Worm (Caenorhabditis elegans) whole organism, L4 larva: ENCODE measurements around the gene Y22D7AL.1.
A peak's percentile ranks its signal among the peaks of the same experiment; 100 is the strongest.

Experiments
- F26F4.8 ChIP-seq: fragments of 200-800 bp; sonication (Bioruptor generic); conservative IDR thresholded peaks from 2 replicates; pipeline ENCODE4 v1.3.6; 2022; ENCODE audit warnings: missing genetic modification characterization, missing compliant biosample characterization
- F37D6.2 ChIP-seq: sonication (generic microtip); optimal IDR thresholded peaks from 2 replicates; lab custom pipeline; 2016; ENCODE audit warnings: mild to moderate bottlenecking, missing genetic modification characterization, missing compliant biosample characterization
- F44E2.7 ChIP-seq: fragments of 200-800 bp; sonication (Bioruptor generic); IDR thresholded peaks from 2 replicates; pipeline ENCODE4 v2.1.2; 2022; ENCODE audit warnings: missing genetic modification characterization, missing compliant biosample characterization
- T20F7.1 ChIP-seq: fragments of 200-800 bp; sonication (Bioruptor generic); optimal IDR thresholded peaks from 2 replicates; lab custom pipeline; 2018; ENCODE audit warnings: mild to moderate bottlenecking, missing genetic modification characterization, missing compliant biosample characterization
- Y48G9A.11 ChIP-seq: fragments of 200-800 bp; sonication (Bioruptor generic); IDR thresholded peaks from 2 replicates; pipeline ENCODE4 v1.3.6; 2022; ENCODE audit warnings: missing genetic modification reagents, missing genetic modification characterization, missing compliant biosample characterization
- ceh-20 ChIP-seq: fragments of 200-800 bp; sonication (Bioruptor generic); IDR thresholded peaks from 2 replicates; pipeline ENCODE4 v1.3.6; 2022; ENCODE audit warnings: missing genetic modification reagents, missing genetic modification characterization, missing compliant biosample characterization
- ceh-28 ChIP-seq: fragments of 150-350 bp; optimal IDR thresholded peaks from 2 replicates; lab custom pipeline; 2014; ENCODE audit warnings: missing biosample characterization, missing genetic modification reagents, missing genetic modification characterization
- ceh-44 ChIP-seq: fragments of 200-800 bp; sonication (Bioruptor generic); IDR thresholded peaks from 2 replicates; pipeline ENCODE4 v1.3.6; 2022; ENCODE audit warnings: missing genetic modification reagents, missing genetic modification characterization, missing compliant biosample characterization
- ctbp-1 ChIP-seq: fragments of 200-800 bp; sonication (Bioruptor generic); IDR thresholded peaks from 2 replicates; pipeline ENCODE4 v1.3.6; 2022; ENCODE audit warnings: missing genetic modification reagents, missing genetic modification characterization, missing compliant biosample characterization
- daf-12 ChIP-seq: fragments of 150-350 bp; optimal IDR thresholded peaks from 2 replicates; lab custom pipeline; 2014; ENCODE audit warnings: missing biosample characterization, missing genetic modification reagents, missing genetic modification characterization
- daf-19 ChIP-seq: fragments of 200-800 bp; sonication (Bioruptor generic); conservative IDR thresholded peaks from 2 replicates; pipeline ENCODE4 v1.3.6; 2022; ENCODE audit warnings: missing genetic modification characterization, missing compliant biosample characterization
- daf-8 ChIP-seq: fragments of 200-800 bp; sonication (Bioruptor generic); IDR thresholded peaks from 2 replicates; pipeline ENCODE4 v1.3.6; 2022; ENCODE audit warnings: missing genetic modification characterization, missing compliant biosample characterization
- dmd-6 ChIP-seq: fragments of 200-800 bp; sonication (Bioruptor generic); IDR thresholded peaks from 2 replicates; pipeline ENCODE4 v1.3.6; 2022; ENCODE audit warnings: missing genetic modification reagents, missing genetic modification characterization, missing compliant biosample characterization
- dmd-9 ChIP-seq: fragments of 200-800 bp; sonication (Bioruptor generic); IDR thresholded peaks from 2 replicates; pipeline ENCODE4 v1.3.6; 2022; ENCODE audit warnings: missing genetic modification reagents, missing genetic modification characterization, missing compliant biosample characterization
- dpl-1 ChIP-seq: fragments of 150-350 bp; optimal IDR thresholded peaks from 2 replicates; lab custom pipeline; 2014; ENCODE audit warnings: missing biosample characterization, missing genetic modification reagents, missing genetic modification characterization
- duxl-1 ChIP-seq: sonication (generic microtip); optimal IDR thresholded peaks from 2 replicates; lab custom pipeline; 2016; ENCODE audit warnings: mild to moderate bottlenecking, missing genetic modification characterization, moderate library complexity, missing compliant biosample characterization; ENCODE audit not compliant: poor library complexity
- dve-1 ChIP-seq: sonication (generic microtip); optimal IDR thresholded peaks from 2 replicates; lab custom pipeline; 2017; ENCODE audit warnings: antibody characterized with exemption, mild to moderate bottlenecking, missing genetic modification characterization, missing compliant biosample characterization; ENCODE audit not compliant: insufficient read depth
- egl-27 ChIP-seq: sonication (generic microtip); optimal IDR thresholded peaks from 3 replicates; lab custom pipeline; 2017; ENCODE audit warnings: missing biosample characterization, missing genetic modification reagents, missing genetic modification characterization
- fos-1 ChIP-seq: fragments of 150-350 bp; optimal IDR thresholded peaks from 2 replicates; lab custom pipeline; 2014; ENCODE audit warnings: missing biosample characterization, missing genetic modification characterization
- gei-8 ChIP-seq: fragments of 200-800 bp; sonication (Bioruptor generic); optimal IDR thresholded peaks from 2 replicates; lab custom pipeline; 2018; ENCODE audit warnings: mild to moderate bottlenecking, missing genetic modification characterization, missing compliant biosample characterization
- hlh-11 ChIP-seq: fragments of 200-800 bp; sonication (Bioruptor generic); optimal IDR thresholded peaks from 2 replicates; lab custom pipeline; 2018; ENCODE audit warnings: mild to moderate bottlenecking, missing genetic modification characterization, missing compliant biosample characterization
- hlh-30 ChIP-seq: sonication (generic microtip); optimal IDR thresholded peaks from 2 replicates; lab custom pipeline; 2017; ENCODE audit warnings: antibody characterized with exemption, mild to moderate bottlenecking, missing genetic modification characterization, missing compliant biosample characterization; ENCODE audit not compliant: insufficient read depth
- jun-1 ChIP-seq: fragments of 150-350 bp; optimal IDR thresholded peaks from 2 replicates; lab custom pipeline; 2014; ENCODE audit warnings: missing biosample characterization, missing genetic modification reagents, missing genetic modification characterization
- madf-5 ChIP-seq, 2 experiments: fragments of 200-800 bp; sonication (Bioruptor generic); IDR thresholded peaks; 2 replicates each; pipeline ENCODE4 v1.3.6; 2022; ENCODE audit warnings: missing compliant biosample characterization in 2 of 2, missing genetic modification characterization in 2 of 2
- mdl-1 ChIP-seq, 2 experiments: fragments of 150-350 bp in 1 of 2; sonication (generic microtip) in 1 of 2; optimal IDR thresholded peaks; 2 replicates each; lab custom pipeline; 2014 to 2017; ENCODE audit warnings: missing biosample characterization in 2 of 2, missing genetic modification characterization in 2 of 2
- mdt-29 ChIP-seq: fragments of 200-800 bp; sonication (Bioruptor generic); IDR thresholded peaks from 2 replicates; pipeline ENCODE4 v1.3.6; 2022; ENCODE audit warnings: missing genetic modification reagents, missing genetic modification characterization, missing compliant biosample characterization
- mes-2 ChIP-seq: sonication (generic microtip); optimal IDR thresholded peaks from 2 replicates; lab custom pipeline; 2016; ENCODE audit warnings: missing genotype, mild to moderate bottlenecking, missing genetic modification characterization, missing compliant biosample characterization; ENCODE audit not compliant: poor library complexity, severe bottlenecking
- nhr-102 ChIP-seq: sonication (generic microtip); optimal IDR thresholded peaks from 2 replicates; lab custom pipeline; 2016; ENCODE audit warnings: mild to moderate bottlenecking, missing genetic modification characterization, moderate library complexity, missing compliant biosample characterization
- nhr-111 ChIP-seq: fragments of 200-800 bp; sonication (Bioruptor generic); optimal IDR thresholded peaks from 2 replicates; lab custom pipeline; 2018; ENCODE audit warnings: mild to moderate bottlenecking, missing genetic modification characterization, missing compliant biosample characterization
- nhr-237 ChIP-seq: sonication (generic microtip); optimal IDR thresholded peaks from 2 replicates; lab custom pipeline; 2017; ENCODE audit warnings: missing biosample characterization, missing genetic modification characterization
- nhr-28 ChIP-seq: fragments of 150-350 bp; optimal IDR thresholded peaks from 2 replicates; lab custom pipeline; 2014; ENCODE audit warnings: missing biosample characterization, missing genetic modification characterization
- nhr-42 ChIP-seq: fragments of 200-800 bp; sonication (Bioruptor generic); IDR thresholded peaks from 2 replicates; pipeline ENCODE4 v1.3.6; 2022; ENCODE audit warnings: missing genetic modification characterization, missing compliant biosample characterization
- nhr-6 ChIP-seq: fragments of 150-350 bp; optimal IDR thresholded peaks from 2 replicates; lab custom pipeline; 2014; ENCODE audit warnings: missing biosample characterization, missing genetic modification characterization
- php-3 ChIP-seq: fragments of 200-800 bp; sonication (Bioruptor generic); IDR thresholded peaks from 2 replicates; pipeline ENCODE4 v1.3.6; 2022; ENCODE audit warnings: missing genetic modification reagents, missing genetic modification characterization, missing compliant biosample characterization
- pqm-1 ChIP-seq: sonication (generic microtip); optimal IDR thresholded peaks from 2 replicates; lab custom pipeline; 2017; ENCODE audit warnings: missing biosample characterization, missing genetic modification characterization
- sdz-12 ChIP-seq: fragments of 200-800 bp; sonication (Bioruptor generic); optimal IDR thresholded peaks from 2 replicates; lab custom pipeline; 2018; ENCODE audit warnings: mild to moderate bottlenecking, missing genetic modification characterization, missing compliant biosample characterization
- spr-3 ChIP-seq: fragments of 200-800 bp; sonication (Bioruptor generic); optimal IDR thresholded peaks from 2 replicates; lab custom pipeline; 2018; ENCODE audit warnings: mild to moderate bottlenecking, missing genetic modification characterization, missing compliant biosample characterization
- tra-1 ChIP-seq: fragments of 200-800 bp; sonication (Bioruptor generic); IDR thresholded peaks from 2 replicates; pipeline ENCODE4 v1.3.6; 2022; ENCODE audit warnings: missing genetic modification reagents, missing genetic modification characterization, missing compliant biosample characterization
- unc-62 ChIP-seq, 3 experiments: fragments of 150-350 bp in 1 of 3; sonication (generic microtip); optimal IDR thresholded peaks in 2 of 3; peaks in 1 of 3; 1 replicate in 1 of 3; 2 replicates in 2 of 3; lab custom pipeline; 2014 to 2017; ENCODE audit warnings: missing biosample characterization in 3 of 3, missing genetic modification characterization in 3 of 3, missing genetic modification reagents in 3 of 3, missing genotype in 1 of 3
- ztf-11 ChIP-seq: fragments of 150-350 bp; optimal IDR thresholded peaks from 2 replicates; lab custom pipeline; 2014; ENCODE audit warnings: missing biosample characterization, missing genetic modification characterization

Y22D7AL.1 gene

DNA sequence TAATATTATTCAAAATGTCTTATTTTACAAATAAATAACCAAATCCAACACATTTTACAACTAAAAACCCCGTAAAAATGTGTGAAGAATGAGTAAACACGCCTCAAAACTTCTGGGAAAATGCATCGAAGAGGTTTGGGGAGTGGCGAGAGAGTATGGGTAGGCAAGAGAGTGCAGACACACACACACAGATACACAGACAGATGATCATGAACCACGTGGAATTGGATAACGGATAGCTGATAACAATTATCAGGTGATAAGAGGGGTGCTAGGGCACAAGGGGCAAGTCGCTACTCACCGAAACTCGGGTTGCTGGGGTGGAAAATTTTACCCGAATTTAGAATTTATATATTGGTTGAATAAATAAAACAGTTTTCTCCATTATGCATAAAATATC lies 30.0 kb downstream of the Y22D7AL.1 start (continued):
- TF ChIP-seq F26F4.8 (GFP tag; lab: Robert Waterston, UW) (no peak), egl-27 (no peak), unc-62 (GFP tag; optimal IDR thresholded peaks at IDR 0.05 in 1 of 2; lab: Kevin White, UChicago) (no peak), unc-62 (tag; optimal IDR thresholded peaks at IDR 0.05; lab: Kevin White, UChicago) (no peak), dpl-1 (no peak)
- TF ChIP-seq, all 104 proteins: peak for 9

ce11 chrIII:1687999-1688398 lies 35.7 kb downstream of the Y22D7AL.1 start, which contains the start of gene Y22D7AR.7:
Y22D7AR.7 (minus strand) TSS chrIII:1688099.
- no peak for TF ChIP-seq F37D6.2 (tag; lab: Kevin White, UChicago)
- no peak for TF ChIP-seq daf-8 (GFP tag; lab: Robert Waterston, UW)
- TF ChIP-seq gei-8 (GFP tag; lab: Kevin White, UChicago): no peak
- TF ChIP-seq T20F7.1 (GFP tag; lab: Kevin White, UChicago): no peak
- TF ChIP-seq jun-1 (tag; lab: Kevin White, UChicago): no peak
- TF ChIP-seq madf-5 (GFP tag; IDR thresholded peaks at IDR 0.05; lab: Robert Waterston, UW): no peak
- no peak for TF ChIP-seq duxl-1
- no peak for TF ChIP-seq ceh-44 (GFP tag; lab: Robert Waterston, UW)
- TF ChIP-seq daf-19 (GFP tag; lab: Robert Waterston, UW): no peak
- no peak for TF ChIP-seq tra-1 (GFP tag; lab: Robert Waterston, UW)
- TF ChIP-seq nhr-42 (GFP tag; lab: Robert Waterston, UW): no peak
- TF ChIP-seq fos-1 (tag; lab: Kevin White, UChicago): no peak
- TF ChIP-seq nhr-237 (tag; lab: Kevin White, UChicago): no peak
- no peak for TF ChIP-seq ctbp-1
- TF ChIP-seq mdl-1 (tag; optimal IDR thresholded peaks at IDR 0.05; lab: Kevin White, UChicago): no peak
- TF ChIP-seq ztf-11 (tag; lab: Kevin White, UChicago): no peak
- no peak for TF ChIP-seq nhr-102 (tag; lab: Kevin White, UChicago)

- TF ChIP-seq mdt-29 (GFP tag; lab: Robert Waterston, UW): no peak
- no peak for TF ChIP-seq pqm-1 (tag; lab: Kevin White, UChicago)
- TF ChIP-seq nhr-111 (GFP tag; lab: Kevin White, UChicago): no peak
- no peak for TF ChIP-seq Y48G9A.11 (GFP tag; lab: Robert Waterston, UW)
- no peak for TF ChIP-seq ceh-28 (tag; lab: Kevin White, UChicago)
- no peak for TF ChIP-seq unc-62 (GFP tag; optimal IDR thresholded peaks at IDR 0.05 in 1 of 2; lab: Kevin White, UChicago)
- TF ChIP-seq unc-62 (tag; optimal IDR thresholded peaks at IDR 0.05; lab: Kevin White, UChicago): no peak
- TF ChIP-seq ceh-20 (GFP tag; lab: Robert Waterston, UW): no peak
These were observed 37.6 kb downstream of the Y22D7AL.1 start, which contains the start of gene Y22D7AR.14 for ce11 chrIII:1689927-1690326. Y22D7AR.14 (minus strand) TSS chrIII:1690027.

ce11 chrIII:1695006-1695405 lies 42.7 kb downstream of the Y22D7AL.1 start, which contains the start of gene srd-64:
srd-64 (minus strand) TSS chrIII:1695106.
- no peak for TF ChIP-seq daf-12 (tag; lab: Kevin White, UChicago)

ce11 chrIII:1698842-1699241 lies 46.6 kb downstream of the Y22D7AL.1 start, which contains the start of gene fbxa-74:
fbxa-74 (minus strand) TSS chrIII:1698986.
- peak; percentile 76 for TF ChIP-seq dmd-6 (GFP tag; lab: Robert Waterston, UW)
- no peak for TF ChIP-seq sdz-12 (GFP tag; lab: Kevin White, UChicago)
- no peak for TF ChIP-seq php-3 (GFP tag; lab: Robert Waterston, UW)
- TF ChIP-seq hlh-11 (tag; lab: Kevin White, UChicago): peak; percentile 36
- no peak for TF ChIP-seq mdt-29 (GFP tag; lab: Robert Waterston, UW)
- peak; percentile 56 for TF ChIP-seq nhr-28
- no peak for TF ChIP-seq F44E2.7 (GFP tag; lab: Robert Waterston, UW)
- TF ChIP-seq spr-3: no peak
- no peak for TF ChIP-seq hlh-30
- no peak for TF ChIP-seq ztf-11 (tag; lab: Kevin White, UChicago)
- TF ChIP-seq dve-1 (tag; lab: Kevin White, UChicago): peak; percentile 41
- no peak for TF ChIP-seq mes-2
- peak; percentile 86 for TF ChIP-seq nhr-6 (tag; lab: Kevin White, UChicago)
- no peak for TF ChIP-seq nhr-102 (tag; lab: Kevin White, UChicago)
- TF ChIP-seq dmd-9: no peak
- peak; percentile 87 for TF ChIP-seq pqm-1 (tag; lab: Kevin White, UChicago)
